Fruit fly (Drosophila melanogaster): ENCODE data around the gene Tbh.
A peak's percentile ranks its signal among the peaks of the same experiment; 100 is the strongest.

The Tbh gene

DNA sequence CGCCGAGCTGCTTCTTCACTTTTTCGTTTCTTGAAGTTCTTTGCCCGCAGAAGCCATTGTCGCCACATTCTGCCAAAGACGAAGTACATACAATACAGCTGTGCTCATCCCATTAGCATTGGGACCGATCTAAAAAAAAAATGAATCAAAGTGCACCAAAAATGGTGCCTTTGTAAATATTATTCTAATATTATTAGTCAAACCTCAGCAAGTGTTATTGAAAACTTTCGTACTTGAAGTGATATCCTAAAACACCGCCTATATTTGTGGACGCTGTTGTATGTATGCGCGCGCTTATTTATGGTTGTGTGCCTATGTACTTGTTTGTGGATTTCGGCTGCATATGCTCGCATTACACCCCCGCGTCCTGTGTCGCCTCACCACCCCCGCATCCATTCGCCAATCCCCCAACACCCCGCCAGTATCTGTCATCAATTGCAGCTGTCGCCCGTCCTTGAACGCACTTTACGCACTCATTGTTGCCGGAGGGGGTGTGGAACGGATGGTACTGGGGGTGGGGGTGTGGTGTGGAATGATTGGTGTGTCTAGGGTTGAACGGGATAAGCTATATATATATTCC is 23.0 kb upstream of the Tbh start (continued):
- TF ChIP-seq Asciz (GFP tag; optimal IDR thresholded peaks at IDR 0.05): peak; percentile 87
- TF ChIP-seq odd (GFP tag; optimal IDR thresholded peaks at IDR 0.05): peak; percentile 77
- peak; percentile 82 for TF ChIP-seq Abd-B (GFP tag; optimal IDR thresholded peaks at IDR 0.05)
- TF ChIP-seq Bdp1 (GFP tag; optimal IDR thresholded peaks at IDR 0.05): peak; percentile 65
- TF ChIP-seq CG4360 (GFP tag; IDR thresholded peaks at IDR 0.05): peak; percentile 52
- TF ChIP-seq ewg (GFP tag; optimal IDR thresholded peaks at IDR 0.05): peak; percentile 87
- TF ChIP-seq CG12104 (GFP tag; optimal IDR thresholded peaks at IDR 0.05): peak; percentile 81
- peak; percentile 82 for TF ChIP-seq CG1602 (GFP tag; optimal IDR thresholded peaks at IDR 0.05)
- TF ChIP-seq CG10565 (GFP tag; optimal IDR thresholded peaks at IDR 0.05): peak; percentile 11
- TF ChIP-seq knrl (GFP tag; IDR thresholded peaks at IDR 0.05; ENCODE audit: partially characterized antibody): no peak
- peak; percentile 64 for TF ChIP-seq E2f2 (GFP tag; IDR thresholded peaks at IDR 0.05)
- peak; percentile 79 for TF ChIP-seq Hr3 (GFP tag; optimal IDR thresholded peaks at IDR 0.05)
- peak; percentile 55 for TF ChIP-seq CG10274 (GFP tag; optimal IDR thresholded peaks at IDR 0.05)
- TF ChIP-seq CG12769 (tag; optimal IDR thresholded peaks at IDR 0.05): peak; percentile 89
- no peak for TF ChIP-seq CG42726 (GFP tag; IDR thresholded peaks at IDR 0.05; ENCODE audit: partially characterized antibody)
- TF ChIP-seq sob (GFP tag; IDR thresholded peaks at IDR 0.05): peak; percentile 88
- TF ChIP-seq zen (tag; optimal IDR thresholded peaks at IDR 0.05): peak; percentile 81
- TF ChIP-seq Lhr (GFP tag; optimal IDR thresholded peaks at IDR 0.05): peak; percentile 75
- peak; percentile 72 for TF ChIP-seq CG6654 (GFP tag; optimal IDR thresholded peaks at IDR 0.05)
- peak; percentile 73 for TF ChIP-seq kah (GFP tag; optimal IDR thresholded peaks at IDR 0.05)
- peak in 1 of 3 experiments; percentile 85 for TF ChIP-seq lola (GFP tag; optimal IDR thresholded peaks at IDR 0.05)
- peak; percentile 30 for TF ChIP-seq NC2α (GFP tag; optimal IDR thresholded peaks at IDR 0.05)
- no peak for TF ChIP-seq Dfd (GFP tag; optimal IDR thresholded peaks at IDR 0.05)
- TF ChIP-seq pb (GFP tag; optimal IDR thresholded peaks at IDR 0.05): peak; percentile 33
- peak; percentile 82 for TF ChIP-seq Sox100B (GFP tag; optimal IDR thresholded peaks at IDR 0.05)
- peak; percentile 87 for TF ChIP-seq bcd (GFP tag; optimal IDR thresholded peaks at IDR 0.05)
- peak; percentile 85 for TF ChIP-seq CG14710 (tag; optimal IDR thresholded peaks at IDR 0.05)
- peak; percentile 80 for TF ChIP-seq CG8765 (GFP tag; IDR thresholded peaks at IDR 0.05)
- TF ChIP-seq CG2202 (tag; optimal IDR thresholded peaks at IDR 0.05): peak; percentile 82
- peak; percentile 66 for TF ChIP-seq kay (GFP tag; optimal IDR thresholded peaks at IDR 0.05)
- peak; percentile 61 for TF ChIP-seq CG12236 (GFP tag; optimal IDR thresholded peaks at IDR 0.05)
- TF ChIP-seq CG3407 (GFP tag; optimal IDR thresholded peaks at IDR 0.05): peak; percentile 86
- peak; percentile 57 for TF ChIP-seq NK7.1 (GFP tag; optimal IDR thresholded peaks at IDR 0.05)
- TF ChIP-seq Antp (GFP tag; optimal IDR thresholded peaks at IDR 0.05): peak; percentile 49
- peak; percentile 46 for TF ChIP-seq gcm2 (GFP tag; optimal IDR thresholded peaks at IDR 0.05)
- peak; percentile 87 for TF ChIP-seq Hmr (GFP tag; optimal IDR thresholded peaks at IDR 0.05)
- TF ChIP-seq Nf-YB (GFP tag; optimal IDR thresholded peaks at IDR 0.05): peak; percentile 70
- TF ChIP-seq tgo (GFP tag; IDR thresholded peaks at IDR 0.05): peak; percentile 87
- no peak for TF ChIP-seq cad (GFP tag; optimal IDR thresholded peaks at IDR 0.05)
- peak; percentile 54; the same call in 1 of the 3 replicates for TF ChIP-seq jigr1 (GFP tag; IDR thresholded peaks at IDR 0.05)
- TF ChIP-seq dimm (GFP tag; IDR thresholded peaks at IDR 0.05): peak; percentile 83
- TF ChIP-seq Jarid2 (GFP tag; optimal IDR thresholded peaks at IDR 0.05): peak; percentile 65
- peak in 1 of 3 experiments; percentile 66 for TF ChIP-seq Stat92E (GFP tag; optimal IDR thresholded peaks at IDR 0.05)
- no peak for TF ChIP-seq CG17912 (GFP tag; optimal IDR thresholded peaks at IDR 0.05)
- no peak for TF ChIP-seq gfzf (GFP tag; optimal IDR thresholded peaks at IDR 0.05)
- peak; percentile 86 for TF ChIP-seq CG9727 (GFP tag; optimal IDR thresholded peaks at IDR 0.05)
- TF ChIP-seq fd64A (GFP tag; optimal IDR thresholded peaks at IDR 0.05): peak; percentile 83
- TF ChIP-seq CG3995 (GFP tag; optimal IDR thresholded peaks at IDR 0.05): no peak
- TF ChIP-seq yki (optimal IDR thresholded peaks at IDR 0.05): no peak
- TF ChIP-seq fu2 (GFP tag; optimal IDR thresholded peaks at IDR 0.05): peak; percentile 17

Measured in whole organism, embryonic.